Fruit fly (Drosophila melanogaster): ENCODE results near the gene CG43082.

Gene CG43082

DNA sequence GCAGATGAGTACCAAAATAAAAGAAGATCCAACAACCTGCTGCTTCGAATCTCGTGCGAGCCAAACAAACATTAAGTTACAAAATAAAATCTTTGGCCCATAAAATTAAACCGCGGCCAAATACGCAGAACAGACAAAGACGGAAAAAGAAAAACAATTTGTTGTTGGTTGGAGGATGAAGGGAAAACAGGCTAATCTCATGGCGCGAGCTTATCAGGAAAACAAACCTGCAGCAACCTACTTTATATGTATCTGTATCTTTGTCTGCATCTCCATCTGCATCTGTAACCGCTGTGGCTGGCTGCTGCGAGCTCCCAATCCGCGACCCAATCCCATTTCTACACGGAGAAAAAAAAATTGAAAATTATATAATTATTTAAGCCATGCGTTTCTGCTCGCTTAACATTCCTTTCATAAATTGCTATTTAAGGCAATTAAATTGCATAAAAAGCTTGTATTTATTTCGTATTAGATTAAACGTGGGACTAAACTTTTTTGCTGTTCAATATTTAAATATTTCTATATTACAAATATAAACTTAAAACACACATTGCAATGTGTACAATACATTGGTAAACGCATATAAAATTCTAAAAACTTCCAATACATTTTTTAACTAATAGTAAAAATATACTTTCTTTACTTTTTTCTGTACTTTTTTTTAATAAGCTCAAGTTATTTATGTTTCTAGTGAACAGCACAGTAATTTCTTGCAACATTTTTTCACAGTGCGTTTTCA lies 31.3 kb downstream of the CG43082 start (continued):
- TF ChIP-seq CG1647 (GFP tag; optimal IDR thresholded peaks at IDR 0.05) (no peak), Bdp1 (GFP tag; optimal IDR thresholded peaks at IDR 0.05) (no peak), Sry-δ (GFP tag; optimal IDR thresholded peaks at IDR 0.05) (no peak), grau (tag; optimal IDR thresholded peaks at IDR 0.05) (peak; percentile 36), CG2875 (GFP tag; optimal IDR thresholded peaks at IDR 0.05) (no peak), CG1024 (GFP tag; IDR thresholded peaks at IDR 0.05) (0 out of 2 replicates have a peak, but pooled peaks have one; percentile 6), Camta (GFP tag; optimal IDR thresholded peaks at IDR 0.05) (no peak), dysf (GFP tag; IDR thresholded peaks at IDR 0.05) (0 out of 3 replicates have a peak, but pooled peaks have one; percentile 9), CG11398 (GFP tag; optimal IDR thresholded peaks at IDR 0.05) (no peak), CG8765 (GFP tag; IDR thresholded peaks at IDR 0.05) (no peak), CG14050 (GFP tag; IDR thresholded peaks at IDR 0.05) (no peak), CG12769 (tag; optimal IDR thresholded peaks at IDR 0.05) (no peak), otp (GFP tag; IDR thresholded peaks at IDR 0.05) (no peak), mld (GFP tag; IDR thresholded peaks at IDR 0.05; ENCODE audit: partially characterized antibody) (no peak), HmgD (GFP tag; optimal IDR thresholded peaks at IDR 0.05) (no peak), dmrt11E (tag; optimal IDR thresholded peaks at IDR 0.05) (peak; percentile 80), CG43689 (GFP tag; IDR thresholded peaks at IDR 0.05) (no peak), gsb (GFP tag; IDR thresholded peaks at IDR 0.05) (no peak), gcm2 (GFP tag; optimal IDR thresholded peaks at IDR 0.05) (no peak), sc (optimal IDR thresholded peaks at IDR 0.05) (no peak), sc (GFP tag; optimal IDR thresholded peaks at IDR 0.05) (peak; percentile 57), toy (GFP tag; IDR thresholded peaks at IDR 0.05) (no peak), BtbVII (GFP tag; optimal IDR thresholded peaks at IDR 0.05) (no peak), pan (optimal IDR thresholded peaks at IDR 0.05) (no peak), pan (GFP tag; optimal IDR thresholded peaks at IDR 0.05 in 1 of 2, IDR thresholded peaks at IDR 0.05 in 1 of 2) (no peak), unc-4 (GFP tag; IDR thresholded peaks at IDR 0.05; ENCODE audit: partially characterized antibody) (no peak), jing (GFP tag; optimal IDR thresholded peaks at IDR 0.05) (no peak), Vsx1 (GFP tag; optimal IDR thresholded peaks at IDR 0.05) (no peak), inv (GFP tag; IDR thresholded peaks at IDR 0.05; ENCODE audit: partially characterized antibody) (no peak), Ada2b (GFP tag; IDR thresholded peaks at IDR 0.05) (no peak), sens (GFP tag) (peak; percentile 69), sob (GFP tag; IDR thresholded peaks at IDR 0.05) (no peak), Kr (GFP tag; optimal IDR thresholded peaks at IDR 0.05) (no peak), sr (GFP tag; IDR thresholded peaks at IDR 0.05) (0 out of 3 replicates have a peak, but pooled peaks have one; percentile 16), gcm (GFP tag; optimal IDR thresholded peaks at IDR 0.05) (no peak), ranshi (GFP tag; IDR thresholded peaks at IDR 0.05) (no peak), PHDP (tag; optimal IDR thresholded peaks at IDR 0.05) (no peak), CG11093 (GFP tag; IDR thresholded peaks at IDR 0.05) (peak; percentile 22; the same call in 1 of the 3 replicates), CHES-1-like (GFP tag; optimal IDR thresholded peaks at IDR 0.05) (no peak), CG1233 (GFP tag; optimal IDR thresholded peaks at IDR 0.05) (no peak), unpg (GFP tag; optimal IDR thresholded peaks at IDR 0.05) (no peak), Myb (GFP tag; optimal IDR thresholded peaks at IDR 0.05) (no peak), caup (GFP tag; optimal IDR thresholded peaks at IDR 0.05; ENCODE audit: severe bottlenecking) (no peak), CG9437 (GFP tag; optimal IDR thresholded peaks at IDR 0.05) (peak; percentile 57), CG17802 (tag; optimal IDR thresholded peaks at IDR 0.05) (no peak), CG9932 (GFP tag; IDR thresholded peaks at IDR 0.05) (no peak), Atf6 (GFP tag; IDR thresholded peaks at IDR 0.05) (no peak; the same call in 1 of the 2 replicates), CG6813 (GFP tag; optimal IDR thresholded peaks at IDR 0.05) (no peak), trh (GFP tag; optimal IDR thresholded peaks at IDR 0.05) (peak; percentile 21), HmgZ (tag; optimal IDR thresholded peaks at IDR 0.05) (no peak), CG34422 (GFP tag; IDR thresholded peaks at IDR 0.05) (no peak)
